Fruit fly (Drosophila melanogaster) S2 (cell line): ENCODE data around the gene RhoBTB.

ENCODE experiments used
- CG8478 ChIP-seq: fragments of >200 bp; optimal IDR thresholded peaks from 2 replicates; lab custom pipeline; 2018
- CTCF ChIP-seq, 2 experiments: fragments of >200 bp; optimal IDR thresholded peaks; 2 replicates each; lab custom pipeline; 2018

Gene RhoBTB

dm6 chr3L:20396047-20396446 lies 20.0 kb downstream of the RhoBTB start:
- no peak for TF ChIP-seq CTCF (optimal IDR thresholded peaks at IDR 0.05; lab: Kevin White, UChicago)
- no peak for TF ChIP-seq CG8478 (lab: Kevin White, UChicago)

dm6 chr3L:20397770-20398169 lies 21.7 kb downstream of the RhoBTB start:
- no peak for TF ChIP-seq CG8478 (lab: Kevin White, UChicago)

- TF ChIP-seq CG8478 (lab: Kevin White, UChicago), result no peak
These were observed 22.5 kb downstream of the RhoBTB start for dm6 chr3L:20398243-20399222.

dm6 chr3L:20399550-20400109 lies 23.6 kb downstream of the RhoBTB start:
- no peak for TF ChIP-seq CTCF (optimal IDR thresholded peaks at IDR 0.05; lab: Kevin White, UChicago)
- no peak for TF ChIP-seq CG8478 (lab: Kevin White, UChicago)

- TF ChIP-seq CG8478 (lab: Kevin White, UChicago), result no peak
- TF ChIP-seq CTCF (optimal IDR thresholded peaks at IDR 0.05; lab: Kevin White, UChicago), result no peak
These were observed 24.5 kb downstream of the RhoBTB start for dm6 chr3L:20400515-20400914.

dm6 chr3L:20401026-20401912 lies 25.2 kb downstream of the RhoBTB start, which contains the start of gene trbl:
Gene trbl, minus strand, starts transcription at chr3L:20401609.
- no peak for TF ChIP-seq CG8478 (lab: Kevin White, UChicago)
- TF ChIP-seq CTCF (optimal IDR thresholded peaks at IDR 0.05; lab: Kevin White, UChicago), result peak in 1 of 2 experiments; percentile 3

- TF ChIP-seq CG8478 (lab: Kevin White, UChicago), result no peak
- TF ChIP-seq CTCF (optimal IDR thresholded peaks at IDR 0.05; lab: Kevin White, UChicago), result no peak
These were observed 26.8 kb downstream of the RhoBTB start for dm6 chr3L:20402665-20403492.

dm6 chr3L:20403493-20404379 lies 27.7 kb downstream of the RhoBTB start:
- TF ChIP-seq CG8478 (lab: Kevin White, UChicago), result no peak

- TF ChIP-seq CG8478 (lab: Kevin White, UChicago) (no peak), CTCF (optimal IDR thresholded peaks at IDR 0.05; lab: Kevin White, UChicago) (no peak)
These were observed 28.5 kb downstream of the RhoBTB start for dm6 chr3L:20404515-20404914.

- no peak for TF ChIP-seq CG8478 (lab: Kevin White, UChicago)
- no peak for TF ChIP-seq CTCF (optimal IDR thresholded peaks at IDR 0.05; lab: Kevin White, UChicago)
These were observed 29.4 kb downstream of the RhoBTB start for dm6 chr3L:20405337-20405887.

- TF ChIP-seq CG8478 (lab: Kevin White, UChicago), result no peak
- TF ChIP-seq CTCF (optimal IDR thresholded peaks at IDR 0.05; lab: Kevin White, UChicago), result no peak
These were observed 30.2 kb downstream of the RhoBTB start for dm6 chr3L:20405971-20406948.

- TF ChIP-seq CTCF (optimal IDR thresholded peaks at IDR 0.05; lab: Kevin White, UChicago) (no peak), CG8478 (lab: Kevin White, UChicago) (no peak)
These were observed 34.3 kb downstream of the RhoBTB start, which contains the start of gene CG13248 for dm6 chr3L:20410345-20410744. Gene CG13248, minus strand, starts transcription at chr3L:20410566.
